Fruit fly (Drosophila melanogaster): ENCODE results near the gene CG45089.

Gene CG45089

dm6 chrX:7893411-7894122 is at the start of gene CG45089, which contains the start of the genes ND-MNLL and p115 (continued):
- TF ChIP-seq dmrt11E (tag; optimal IDR thresholded peaks at IDR 0.05) = peak; percentile 56
- no peak for TF ChIP-seq NK7.1 (GFP tag; optimal IDR thresholded peaks at IDR 0.05)
- no peak for TF ChIP-seq ERR (GFP tag; optimal IDR thresholded peaks at IDR 0.05)
- peak; percentile 14 for TF ChIP-seq pho (GFP tag; optimal IDR thresholded peaks at IDR 0.05)
- no peak for TF ChIP-seq usp (GFP tag; optimal IDR thresholded peaks at IDR 0.05)
- TF ChIP-seq scrt (GFP tag; optimal IDR thresholded peaks at IDR 0.05) = peak; percentile 25
- TF ChIP-seq CG9797 (GFP tag; optimal IDR thresholded peaks at IDR 0.05) = peak; percentile 22
- TF ChIP-seq Dref (GFP tag; IDR thresholded peaks at IDR 0.05) = peak; percentile 66
- TF ChIP-seq CG3163 (GFP tag; optimal IDR thresholded peaks at IDR 0.05) = no peak
- TF ChIP-seq TFAM (GFP tag; optimal IDR thresholded peaks at IDR 0.05) = no peak
- TF ChIP-seq gfzf (GFP tag; optimal IDR thresholded peaks at IDR 0.05) = peak; percentile 12
- peak; percentile 70 for TF ChIP-seq vvl (GFP tag; IDR thresholded peaks at IDR 0.05)
- TF ChIP-seq yki (optimal IDR thresholded peaks at IDR 0.05) = no peak
- peak; percentile 24 for TF ChIP-seq bab2 (GFP tag; optimal IDR thresholded peaks at IDR 0.05)
- peak; percentile 19 for TF ChIP-seq Nf-YB (GFP tag; optimal IDR thresholded peaks at IDR 0.05)
- TF ChIP-seq MTF-1 (GFP tag; optimal IDR thresholded peaks at IDR 0.05; ENCODE audit: borderline replicate concordance) = no peak
- no peak; the same call in 1 of the 2 replicates for TF ChIP-seq esg (GFP tag; conservative IDR thresholded peaks at IDR 0.05)
- no peak for TF ChIP-seq CG31224 (GFP tag; IDR thresholded peaks at IDR 0.05)
- peak; percentile 6 for TF ChIP-seq CG31388 (GFP tag; optimal IDR thresholded peaks at IDR 0.05)
- TF ChIP-seq CG11504 (tag; optimal IDR thresholded peaks at IDR 0.05) = peak; percentile 65
- 0 out of 2 replicates have a peak, but pooled peaks have one; percentile 28 for TF ChIP-seq CG4404 (GFP tag; IDR thresholded peaks at IDR 0.05)
- peak; percentile 53 for TF ChIP-seq klu (GFP tag; IDR thresholded peaks at IDR 0.05)
- TF ChIP-seq CG9609 (GFP tag; optimal IDR thresholded peaks at IDR 0.05) = peak; percentile 7
- peak; percentile 57; the same call in 1 of the 2 replicates for TF ChIP-seq Xrp1 (GFP tag; IDR thresholded peaks at IDR 0.05)
- peak; percentile 40 for TF ChIP-seq Fer2 (tag; optimal IDR thresholded peaks at IDR 0.05)
- TF ChIP-seq ap (GFP tag; IDR thresholded peaks at IDR 0.05) = no peak
- peak; percentile 72 for TF ChIP-seq CG10267 (tag; optimal IDR thresholded peaks at IDR 0.05)
- peak; percentile 62 for TF ChIP-seq CG9817 (tag; optimal IDR thresholded peaks at IDR 0.05)
- TF ChIP-seq CG33213 (GFP tag; optimal IDR thresholded peaks at IDR 0.05) = no peak
- no peak for TF ChIP-seq CG8478 (optimal IDR thresholded peaks at IDR 0.05)
- TF ChIP-seq Myb (GFP tag; optimal IDR thresholded peaks at IDR 0.05) = peak; percentile 20
- TF ChIP-seq CG32532 (GFP tag; IDR thresholded peaks at IDR 0.05) = peak; percentile 43; the same call in 1 of the 2 replicates
- TF ChIP-seq tx (GFP tag; optimal IDR thresholded peaks at IDR 0.05) = no peak
- no peak for TF ChIP-seq ro (GFP tag; IDR thresholded peaks at IDR 0.05)
- no peak for TF ChIP-seq stc (GFP tag; IDR thresholded peaks at IDR 0.05)
- TF ChIP-seq en (GFP tag; optimal IDR thresholded peaks at IDR 0.05) = no peak
- no peak for TF ChIP-seq CG5180 (GFP tag; optimal IDR thresholded peaks at IDR 0.05)
- no peak for TF ChIP-seq sqz (GFP tag; optimal IDR thresholded peaks at IDR 0.05)
- TF ChIP-seq gcm2 (GFP tag; optimal IDR thresholded peaks at IDR 0.05) = no peak
- no peak for TF ChIP-seq CG2875 (GFP tag; optimal IDR thresholded peaks at IDR 0.05)
- TF ChIP-seq fd3F (GFP tag; optimal IDR thresholded peaks at IDR 0.05) = peak; percentile 34
- peak; percentile 68 for TF ChIP-seq CG8924 (tag; optimal IDR thresholded peaks at IDR 0.05)
- TF ChIP-seq ems (GFP tag; optimal IDR thresholded peaks at IDR 0.05) = peak; percentile 10
- TF ChIP-seq so (GFP tag; IDR thresholded peaks at IDR 0.05) = no peak
- peak; percentile 54 for TF ChIP-seq lbe (GFP tag; optimal IDR thresholded peaks at IDR 0.05)
- TF ChIP-seq Ets97D (GFP tag; optimal IDR thresholded peaks at IDR 0.05) = peak; percentile 44
- peak; percentile 33 for TF ChIP-seq CG18476 (GFP tag; optimal IDR thresholded peaks at IDR 0.05)
- peak; percentile 71 for TF ChIP-seq CG9727 (GFP tag; optimal IDR thresholded peaks at IDR 0.05)
- peak; percentile 16; the same call in 1 of the 3 replicates for TF ChIP-seq CG11456 (GFP tag; IDR thresholded peaks at IDR 0.05)
- no peak for TF ChIP-seq CG2199 (GFP tag; IDR thresholded peaks at IDR 0.05)
- TF ChIP-seq zf30C (GFP tag; optimal IDR thresholded peaks at IDR 0.05) = no peak

Data from whole organism, embryonic.